Fruit fly (Drosophila melanogaster) whole organism, embryonic: ENCODE data around the gene CG7011.
A peak's percentile ranks its signal among the peaks of the same experiment; 100 is the strongest.

ENCODE experiments used
- CG10267 ChIP-seq: fragments of 200-800 bp; sonication (Bioruptor generic); optimal IDR thresholded peaks from 2 replicates; lab custom pipeline; 2018; ENCODE audit warnings: missing biosample characterization, mild to moderate bottlenecking, missing genetic modification characterization, moderate library complexity
- CG12236 ChIP-seq: fragments of 200-800 bp; sonication (Bioruptor generic); optimal IDR thresholded peaks from 2 replicates; lab custom pipeline; 2016; ENCODE audit warnings: missing biosample characterization, missing genetic modification characterization
- CG12744 ChIP-seq: fragments of 200-800 bp; sonication (Bioruptor generic); optimal IDR thresholded peaks from 2 replicates; lab custom pipeline; 2016; ENCODE audit warnings: missing biosample characterization, missing genetic modification characterization
- CG12942 ChIP-seq: fragments of 200-800 bp; sonication (Bioruptor generic); optimal IDR thresholded peaks from 3 replicates; lab custom pipeline; 2016; ENCODE audit warnings: missing biosample characterization, missing genetic modification characterization
- CG14441 ChIP-seq: fragments of 200-800 bp; sonication (Bioruptor generic); IDR thresholded peaks from 2 replicates; pipeline ENCODE4 v1.3.6; 2022; ENCODE audit warnings: missing biosample characterization, missing genetic modification characterization
- CG14667 ChIP-seq: fragments of 200-800 bp; sonication (Bioruptor generic); IDR thresholded peaks from 2 replicates; pipeline ENCODE4 v1.3.6; 2022; ENCODE audit warnings: missing biosample characterization, missing genetic modification characterization
- CG15011 ChIP-seq: fragments of 200-800 bp; sonication (Bioruptor generic); optimal IDR thresholded peaks from 3 replicates; lab custom pipeline; 2018; ENCODE audit warnings: missing biosample characterization, mild to moderate bottlenecking, missing genetic modification characterization
- CG15269 ChIP-seq: fragments of 200-800 bp; sonication (Bioruptor generic); optimal IDR thresholded peaks from 2 replicates; lab custom pipeline; 2018; ENCODE audit warnings: missing biosample characterization, mild to moderate bottlenecking, missing genetic modification characterization, moderate library complexity
- CG1832 ChIP-seq: fragments of 200-800 bp; sonication (Bioruptor generic); optimal IDR thresholded peaks from 2 replicates; lab custom pipeline; 2017; ENCODE audit warnings: missing biosample characterization, mild to moderate bottlenecking, missing genetic modification characterization, inconsistent platforms
- CG2199 ChIP-seq: fragments of 200-800 bp; sonication (Bioruptor generic); IDR thresholded peaks from 3 replicates; pipeline ENCODE4 v1.3.6; 2022; ENCODE audit warnings: missing biosample characterization, missing genetic modification characterization
- CG3281 ChIP-seq: fragments of 200-800 bp; sonication (Bioruptor generic); optimal IDR thresholded peaks from 3 replicates; lab custom pipeline; 2017; ENCODE audit warnings: missing biosample characterization, mild to moderate bottlenecking, missing genetic modification characterization
- CG4360 ChIP-seq: fragments of 200-800 bp; sonication (Bioruptor generic); IDR thresholded peaks from 2 replicates; pipeline ENCODE4 v1.3.6; 2022; ENCODE audit warnings: missing biosample characterization, missing genetic modification characterization
- CG43689 ChIP-seq: fragments of 200-800 bp; sonication (Bioruptor generic); IDR thresholded peaks from 2 replicates; pipeline ENCODE4 v1.3.6; 2022; ENCODE audit warnings: missing biosample characterization, missing genetic modification characterization
- CG5953 ChIP-seq: fragments of 200-800 bp; sonication (Bioruptor generic); IDR thresholded peaks from 2 replicates; pipeline ENCODE4 v1.3.6; 2022; ENCODE audit warnings: missing biosample characterization, missing genetic modification characterization
- CG7987 ChIP-seq: fragments of 200-800 bp; sonication (Bioruptor generic); optimal IDR thresholded peaks from 2 replicates; lab custom pipeline; 2018; ENCODE audit warnings: missing biosample characterization, mild to moderate bottlenecking, missing genetic modification characterization, moderate library complexity
- CG8089 ChIP-seq: fragments of 200-800 bp; sonication (Bioruptor generic); optimal IDR thresholded peaks from 3 replicates; lab custom pipeline; 2016; ENCODE audit warnings: missing biosample characterization, missing genetic modification characterization
- CG8359 ChIP-seq: fragments of 200-800 bp; sonication (Bioruptor generic); optimal IDR thresholded peaks from 2 replicates; lab custom pipeline; 2017; ENCODE audit warnings: missing biosample characterization, mild to moderate bottlenecking, missing genetic modification characterization, borderline replicate concordance
- CG9932 ChIP-seq: fragments of 200-800 bp; sonication (Bioruptor generic); IDR thresholded peaks from 2 replicates; pipeline ENCODE4 v1.3.6; 2022; ENCODE audit warnings: missing biosample characterization, missing genetic modification characterization
- CrebB ChIP-seq: fragments of 200-800 bp; sonication (Bioruptor generic); optimal IDR thresholded peaks from 3 replicates; lab custom pipeline; 2018; ENCODE audit warnings: missing biosample characterization, mild to moderate bottlenecking, missing genetic modification characterization
- D ChIP-seq, 2 experiments: fragments of 200-800 bp in 1 of 2; fragments of >200 bp in 1 of 2; sonication (Bioruptor generic) in 1 of 2; optimal IDR thresholded peaks; 2 replicates in 1 of 2; 3 replicates in 1 of 2; lab custom pipeline; 2017; ENCODE audit warnings: mild to moderate bottlenecking in 1 of 2, missing biosample characterization in 1 of 2, missing genetic modification characterization in 1 of 2, missing genetic modification reagents in 1 of 2
- D19A ChIP-seq: fragments of 200-800 bp; optimal IDR thresholded peaks from 3 replicates; lab custom pipeline; 2019; ENCODE audit warnings: missing biosample characterization, mild to moderate bottlenecking, missing genetic modification characterization, moderate library complexity
- Dref ChIP-seq: fragments of 200-800 bp; sonication (Bioruptor generic); IDR thresholded peaks from 2 replicates; pipeline ENCODE4 v1.3.6; 2022; ENCODE audit warnings: missing biosample characterization, missing genetic modification characterization
- H2.0 ChIP-seq: fragments of 200-800 bp; sonication (Bioruptor generic); IDR thresholded peaks from 2 replicates; pipeline ENCODE4 v1.3.6; 2022; ENCODE audit warnings: missing biosample characterization, missing genetic modification characterization
- HHEX ChIP-seq: fragments of 200-800 bp; sonication (Bioruptor generic); optimal IDR thresholded peaks from 3 replicates; lab custom pipeline; 2017; ENCODE audit warnings: missing biosample characterization, mild to moderate bottlenecking, missing genetic modification characterization, missing genetic modification reagents
- Hey ChIP-seq: fragments of 200-800 bp; sonication (Bioruptor generic); optimal IDR thresholded peaks from 3 replicates; lab custom pipeline; 2018; ENCODE audit warnings: missing biosample characterization, mild to moderate bottlenecking, missing genetic modification characterization
- Med ChIP-seq: fragments of 200-800 bp; sonication (Bioruptor generic); peaks from one replicate; lab custom pipeline; 2016; ENCODE audit warnings: missing biosample characterization, missing genetic modification characterization, mild to moderate bottlenecking, inconsistent platforms, moderate library complexity
- NC2α ChIP-seq: fragments of 200-800 bp; sonication (Bioruptor generic); optimal IDR thresholded peaks from 2 replicates; lab custom pipeline; 2016; ENCODE audit warnings: missing biosample characterization, missing genetic modification characterization
- Neu2 ChIP-seq: fragments of 200-800 bp; sonication (Bioruptor generic); optimal IDR thresholded peaks from 3 replicates; lab custom pipeline; 2016; ENCODE audit warnings: missing biosample characterization, missing genetic modification characterization, borderline replicate concordance
- Nf-YA ChIP-seq: fragments of 200-800 bp; sonication (Bioruptor generic); IDR thresholded peaks from 2 replicates; pipeline ENCODE4 v1.3.6; 2022; ENCODE audit warnings: missing biosample characterization, missing genetic modification characterization
- Opbp ChIP-seq: fragments of 200-800 bp; sonication (Bioruptor generic); IDR thresholded peaks from 3 replicates; pipeline ENCODE4 v1.3.6; 2022; ENCODE audit warnings: missing biosample characterization, missing genetic modification characterization; ENCODE audit not compliant: partially characterized antibody
- Ssrp ChIP-seq: fragments of 200-800 bp; sonication (Bioruptor generic); optimal IDR thresholded peaks from 2 replicates; lab custom pipeline; 2018; ENCODE audit warnings: missing biosample characterization, mild to moderate bottlenecking, missing genetic modification characterization, moderate library complexity
- amos ChIP-seq: fragments of 200-800 bp; sonication (Bioruptor generic); IDR thresholded peaks from 2 replicates; pipeline ENCODE4 v1.3.6; 2022; ENCODE audit warnings: missing biosample characterization, missing genetic modification characterization; ENCODE audit not compliant: partially characterized antibody
- ase ChIP-seq: fragments of 200-800 bp; sonication (Bioruptor generic); IDR thresholded peaks from 3 replicates; pipeline ENCODE4 v1.3.6; 2022; ENCODE audit warnings: missing biosample characterization, missing genetic modification characterization
- ash1 ChIP-seq: fragments of 200-800 bp; sonication (Bioruptor generic); optimal IDR thresholded peaks from 2 replicates; lab custom pipeline; 2018; ENCODE audit warnings: missing biosample characterization, mild to moderate bottlenecking, missing genetic modification characterization
- az2 ChIP-seq: fragments of 200-800 bp; sonication (Bioruptor generic); optimal IDR thresholded peaks from 3 replicates; lab custom pipeline; 2016; ENCODE audit warnings: missing biosample characterization, missing genetic modification characterization
- chinmo ChIP-seq: fragments of 200-800 bp; sonication (Bioruptor generic); IDR thresholded peaks from 4 replicates; pipeline ENCODE4 v1.3.6; 2022; ENCODE audit warnings: missing biosample characterization, missing genetic modification characterization; ENCODE audit not compliant: partially characterized antibody
- chn ChIP-seq: fragments of 200-800 bp; sonication (Bioruptor generic); optimal IDR thresholded peaks from 2 replicates; lab custom pipeline; 2016; ENCODE audit warnings: missing biosample characterization, missing genetic modification characterization
- cwo ChIP-seq: fragments of 200-800 bp; sonication (Bioruptor generic); optimal IDR thresholded peaks from 3 replicates; lab custom pipeline; 2017; ENCODE audit warnings: missing biosample characterization, missing genetic modification characterization, mild to moderate bottlenecking, moderate library complexity, missing genetic modification reagents
- disco-r ChIP-seq: fragments of 200-800 bp; sonication (Bioruptor generic); optimal IDR thresholded peaks from 2 replicates; lab custom pipeline; 2016; ENCODE audit warnings: missing biosample characterization, missing genetic modification characterization
- emc ChIP-seq: fragments of 200-800 bp; sonication (Bioruptor generic); optimal IDR thresholded peaks from 2 replicates; lab custom pipeline; 2016; ENCODE audit warnings: missing biosample characterization, missing genetic modification characterization
- ftz-f1 ChIP-seq: fragments of 200-800 bp; sonication (Bioruptor generic); optimal IDR thresholded peaks from 2 replicates; lab custom pipeline; 2016; ENCODE audit warnings: missing biosample characterization, missing genetic modification characterization
- gcm2 ChIP-seq: fragments of 200-800 bp; sonication (Bioruptor generic); optimal IDR thresholded peaks from 2 replicates; lab custom pipeline; 2016; ENCODE audit warnings: missing biosample characterization, missing genetic modification characterization
- gem ChIP-seq: fragments of 200-800 bp; sonication (Bioruptor generic); optimal IDR thresholded peaks from 2 replicates; lab custom pipeline; 2019; ENCODE audit warnings: missing biosample characterization, mild to moderate bottlenecking, missing genetic modification characterization, moderate library complexity
- sc ChIP-seq, 3 experiments: fragments of >200 bp in 2 of 3; fragments of 200-800 bp in 1 of 3; sonication (Bioruptor generic) in 1 of 3; optimal IDR thresholded peaks; 2 replicates in 2 of 3; 3 replicates in 1 of 3; lab custom pipeline; 2017; ENCODE audit warnings: mild to moderate bottlenecking in 1 of 3, missing biosample characterization in 1 of 3, missing genetic modification characterization in 1 of 3, missing genetic modification reagents in 1 of 3
- sima ChIP-seq: fragments of 200-800 bp; sonication (Bioruptor generic); optimal IDR thresholded peaks from 2 replicates; lab custom pipeline; 2016; ENCODE audit warnings: missing biosample characterization, missing genetic modification characterization
- sisA ChIP-seq: fragments of 200-800 bp; sonication (Bioruptor generic); IDR thresholded peaks from 2 replicates; pipeline ENCODE4 v1.3.6; 2022; ENCODE audit warnings: missing biosample characterization, missing genetic modification characterization
- stwl ChIP-seq: fragments of 200-800 bp; sonication (Bioruptor generic); optimal IDR thresholded peaks from 3 replicates; lab custom pipeline; 2018; ENCODE audit warnings: missing biosample characterization, mild to moderate bottlenecking, missing genetic modification characterization, moderate library complexity
- tna ChIP-seq: fragments of 200-800 bp; sonication (Bioruptor generic); IDR thresholded peaks from 2 replicates; pipeline ENCODE4 v1.3.6; 2022; ENCODE audit warnings: missing biosample characterization, missing genetic modification characterization; ENCODE audit not compliant: partially characterized antibody

The CG7011 gene

DNA sequence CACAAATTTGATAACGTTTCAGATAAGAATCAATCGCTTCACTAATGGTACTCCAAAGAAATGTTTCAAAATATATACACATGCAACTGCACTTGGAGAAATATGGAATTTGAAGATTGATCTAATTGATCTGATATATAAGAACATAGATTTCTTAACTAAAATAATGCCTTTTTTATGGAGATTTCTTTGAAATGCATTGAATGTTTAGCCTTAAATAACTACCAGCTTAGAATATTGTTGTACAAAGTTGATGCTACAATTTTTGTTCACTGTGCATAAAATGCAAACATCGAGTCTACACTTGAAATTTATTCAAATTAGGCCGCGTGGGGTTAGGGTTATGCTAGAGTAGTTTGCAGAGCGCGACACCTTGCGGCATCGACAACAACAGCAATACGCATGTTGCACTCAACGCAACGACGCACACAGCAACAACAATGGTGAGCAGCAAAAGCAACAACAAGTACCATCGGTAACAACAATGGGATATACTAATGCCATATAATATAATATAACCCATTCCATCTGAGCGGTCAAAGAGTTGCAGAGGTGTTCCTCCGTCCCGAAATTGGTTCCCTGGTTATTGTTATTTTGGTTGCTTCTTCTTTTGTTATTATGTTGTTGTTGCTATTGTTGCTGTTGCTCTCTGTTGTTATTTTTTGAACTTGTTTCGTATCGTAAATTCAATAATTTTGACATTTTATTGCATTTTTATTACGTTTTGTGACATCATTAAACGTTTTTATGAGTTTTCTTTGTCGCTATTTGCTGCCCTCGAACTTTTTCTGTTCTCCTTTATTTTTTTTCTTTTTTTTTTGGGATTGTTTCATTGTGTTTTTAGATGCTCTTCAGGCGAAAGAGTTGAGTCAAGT, 36.0 kb upstream of the CG7011 start (continued):
- no peak for TF ChIP-seq ase (GFP tag; lab: Robert Waterston, UW)
- no peak for TF ChIP-seq CG1832 (GFP tag; lab: Kevin White, UChicago)
- peak; percentile 33 for TF ChIP-seq stwl (tag; lab: Kevin White, UChicago)
- TF ChIP-seq CG12744 = no peak
- no peak for TF ChIP-seq CG12942 (GFP tag; lab: Kevin White, UChicago)
- peak; percentile 91 for TF ChIP-seq CG4360 (GFP tag; lab: Robert Waterston, UW)
- TF ChIP-seq tna (GFP tag; lab: Robert Waterston, UW) = no peak
- no peak for TF ChIP-seq Opbp (GFP tag; lab: Robert Waterston, UW)
- peak; percentile 15 for TF ChIP-seq D19A
- TF ChIP-seq gcm2 (GFP tag; lab: Kevin White, UChicago) = no peak
- no peak for TF ChIP-seq CG3281
- TF ChIP-seq az2 = peak; percentile 37
- no peak for TF ChIP-seq disco-r (GFP tag; lab: Kevin White, UChicago)
- TF ChIP-seq CG2199 (GFP tag; lab: Robert Waterston, UW) = no peak
- peak; percentile 10 for TF ChIP-seq CG12236
- TF ChIP-seq CG43689 (GFP tag; lab: Robert Waterston, UW) = no peak
- no peak for TF ChIP-seq D (optimal IDR thresholded peaks at IDR 0.05; lab: Kevin White, UChicago)
- TF ChIP-seq D (GFP tag; optimal IDR thresholded peaks at IDR 0.05; lab: Kevin White, UChicago) = no peak
- TF ChIP-seq cwo = no peak
- TF ChIP-seq CG5953 (GFP tag; lab: Robert Waterston, UW) = no peak
- peak; percentile 5 for TF ChIP-seq CG8359 (GFP tag; lab: Kevin White, UChicago)
- TF ChIP-seq gem (tag; lab: Kevin White, UChicago) = peak; percentile 64
- no peak for TF ChIP-seq emc (GFP tag; lab: Kevin White, UChicago)
- TF ChIP-seq Hey (tag; lab: Kevin White, UChicago) = no peak
- TF ChIP-seq CG15269 = no peak
- TF ChIP-seq ftz-f1 (GFP tag; lab: Kevin White, UChicago) = no peak
- no peak for TF ChIP-seq CG14441 (GFP tag; lab: Robert Waterston, UW)
- TF ChIP-seq Med (GFP tag; lab: Kevin White, UChicago) = no peak
- TF ChIP-seq ash1 (GFP tag; lab: Kevin White, UChicago) = no peak
- TF ChIP-seq CG8089 = no peak
- TF ChIP-seq sisA (GFP tag; lab: Robert Waterston, UW) = no peak
- TF ChIP-seq NC2α (GFP tag; lab: Kevin White, UChicago) = no peak
- TF ChIP-seq CG15011 (GFP tag; lab: Kevin White, UChicago) = no peak
- TF ChIP-seq CrebB (tag; lab: Kevin White, UChicago) = no peak
- TF ChIP-seq Neu2 (GFP tag; lab: Kevin White, UChicago) = no peak
- no peak for TF ChIP-seq H2.0
- peak; percentile 49 for TF ChIP-seq CG10267 (tag; lab: Kevin White, UChicago)
- TF ChIP-seq HHEX (GFP tag; lab: Kevin White, UChicago) = no peak
- TF ChIP-seq Nf-YA (GFP tag; lab: Robert Waterston, UW) = no peak
- no peak for TF ChIP-seq chinmo (GFP tag; lab: Robert Waterston, UW)
- TF ChIP-seq Dref = no peak
- TF ChIP-seq CG9932 = no peak
- TF ChIP-seq amos (GFP tag; lab: Robert Waterston, UW) = no peak
- no peak for TF ChIP-seq CG14667
- TF ChIP-seq CG7987 (GFP tag; lab: Kevin White, UChicago) = no peak
- peak; percentile 4 for TF ChIP-seq Ssrp
- peak; percentile 20 for TF ChIP-seq chn (GFP tag; lab: Kevin White, UChicago)
- no peak for TF ChIP-seq sima (GFP tag; lab: Kevin White, UChicago)
- TF ChIP-seq sc (optimal IDR thresholded peaks at IDR 0.05; lab: Kevin White, UChicago) = no peak
- peak; percentile 19 for TF ChIP-seq sc (GFP tag; optimal IDR thresholded peaks at IDR 0.05; lab: Kevin White, UChicago)
